1 fruit fly cellular context compared by ENCODE assay signal in the genomic region with DNA sequence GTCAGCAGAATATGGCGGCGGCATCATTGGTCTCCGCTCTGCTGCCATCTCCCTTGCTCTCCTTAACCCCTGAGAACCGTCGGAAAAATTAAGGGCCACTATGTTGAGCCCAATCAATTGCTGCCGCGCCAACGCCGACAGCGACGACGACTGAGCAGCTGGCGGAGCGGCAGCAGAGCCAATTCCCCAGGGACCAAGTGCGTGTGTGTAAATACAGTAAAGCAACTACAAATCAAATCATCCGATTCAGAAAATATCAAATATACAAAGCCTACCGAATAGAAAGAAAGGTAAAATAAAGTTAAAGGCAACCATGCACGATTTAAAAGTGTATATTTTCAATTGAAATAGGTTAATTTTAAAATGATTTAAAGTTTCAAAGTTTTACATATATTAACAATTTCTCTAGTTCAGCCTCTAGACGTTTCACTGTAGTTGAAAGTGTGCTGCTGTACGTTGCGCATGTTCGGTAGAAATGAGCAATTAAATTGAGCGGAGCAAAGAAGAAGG.
TF ChIP-seq lines count a peak whose summit lies in the region.

No protein-coding gene starts in this region.

TF ChIP-seq in whole organism, embryonic, 481 proteins besides CTCF, POLR2A, EP300 and RAD21 (continued from another document and continues in another):
- TF ChIP-seq gem (tag; optimal IDR thresholded peaks at IDR 0.05; lab: Kevin White, UChicago) (peak; percentile 79), CG8290 (GFP tag; optimal IDR thresholded peaks at IDR 0.05; lab: Kevin White, UChicago) (peak; percentile 38), CG8290 (tag; optimal IDR thresholded peaks at IDR 0.05; lab: Kevin White, UChicago) (no peak), br (optimal IDR thresholded peaks at IDR 0.05; lab: Kevin White, UChicago) (no peak), NfI (GFP tag; optimal IDR thresholded peaks at IDR 0.05; lab: Kevin White, UChicago) (peak; percentile 5), CG6254 (GFP tag; optimal IDR thresholded peaks at IDR 0.05; lab: Kevin White, UChicago) (peak; percentile 53), al (GFP tag; IDR thresholded peaks at IDR 0.05; lab: Robert Waterston, UW) (0 out of 2 replicates have a peak, but pooled peaks have one; percentile 38), Sox100B (GFP tag; optimal IDR thresholded peaks at IDR 0.05; lab: Kevin White, UChicago) (peak; percentile 61), YL-1 (GFP tag; optimal IDR thresholded peaks at IDR 0.05; lab: Kevin White, UChicago) (no peak), CG1024 (GFP tag; IDR thresholded peaks at IDR 0.05; lab: Robert Waterston, UW) (no peak), emc (GFP tag; optimal IDR thresholded peaks at IDR 0.05; lab: Kevin White, UChicago) (no peak), CG17829 (tag; optimal IDR thresholded peaks at IDR 0.05; lab: Kevin White, UChicago) (peak; percentile 44), CHES-1-like (GFP tag; optimal IDR thresholded peaks at IDR 0.05; lab: Kevin White, UChicago) (no peak), CG15269 (tag; optimal IDR thresholded peaks at IDR 0.05; lab: Kevin White, UChicago) (peak; percentile 46), CG15479 (GFP tag; optimal IDR thresholded peaks at IDR 0.05; lab: Kevin White, UChicago) (no peak), CG10366 (GFP tag; IDR thresholded peaks at IDR 0.05; lab: Robert Waterston, UW) (peak; percentile 15; the same call in 1 of the 2 replicates), CG3407 (GFP tag; optimal IDR thresholded peaks at IDR 0.05; lab: Kevin White, UChicago) (peak; percentile 5), Asciz (GFP tag; optimal IDR thresholded peaks at IDR 0.05; lab: Kevin White, UChicago) (no peak), Lhr (GFP tag; optimal IDR thresholded peaks at IDR 0.05; lab: Kevin White, UChicago) (no peak), Dref (GFP tag; IDR thresholded peaks at IDR 0.05; lab: Robert Waterston, UW) (no peak), nmo (GFP tag; optimal IDR thresholded peaks at IDR 0.05; lab: Kevin White, UChicago) (peak; percentile 60), CG8388 (GFP tag; optimal IDR thresholded peaks at IDR 0.05; lab: Kevin White, UChicago) (peak; percentile 52), slp2 (GFP tag; optimal IDR thresholded peaks at IDR 0.05; lab: Kevin White, UChicago) (peak; percentile 24), run (tag; optimal IDR thresholded peaks at IDR 0.05; lab: Kevin White, UChicago) (no peak), kah (GFP tag; optimal IDR thresholded peaks at IDR 0.05; lab: Kevin White, UChicago) (no peak), HLH3B (GFP tag; IDR thresholded peaks at IDR 0.05; lab: Robert Waterston, UW) (peak; percentile 64), odd (GFP tag; optimal IDR thresholded peaks at IDR 0.05; lab: Kevin White, UChicago) (no peak), tin (GFP tag; optimal IDR thresholded peaks at IDR 0.05; lab: Kevin White, UChicago) (peak; percentile 40), dan (GFP tag; IDR thresholded peaks at IDR 0.05; lab: Robert Waterston, UW) (0 out of 2 replicates have a peak, but pooled peaks have one; percentile 15), ac (GFP tag; optimal IDR thresholded peaks at IDR 0.05; lab: Kevin White, UChicago) (no peak), unc-4 (GFP tag; IDR thresholded peaks at IDR 0.05; lab: Robert Waterston, UW; ENCODE audit: partially characterized antibody) (no peak), CG6813 (GFP tag; optimal IDR thresholded peaks at IDR 0.05; lab: Kevin White, UChicago) (peak; percentile 39), rib (GFP tag; IDR thresholded peaks at IDR 0.05; lab: Robert Waterston, UW) (no peak), ssp (GFP tag; IDR thresholded peaks at IDR 0.05; lab: Robert Waterston, UW) (0 out of 2 replicates have a peak, but pooled peaks have one; percentile 30), caup (GFP tag; optimal IDR thresholded peaks at IDR 0.05; lab: Kevin White, UChicago; ENCODE audit: severe bottlenecking) (peak; percentile 15), vnd (GFP tag; IDR thresholded peaks at IDR 0.05; lab: Robert Waterston, UW; ENCODE audit: partially characterized antibody) (no peak), lmd (GFP tag; IDR thresholded peaks at IDR 0.05; lab: Robert Waterston, UW) (peak; percentile 42; the same call in 1 of the 2 replicates), CG10543 (GFP tag; optimal IDR thresholded peaks at IDR 0.05; lab: Kevin White, UChicago) (peak; percentile 43), CG2678 (tag; optimal IDR thresholded peaks at IDR 0.05; lab: Kevin White, UChicago) (peak; percentile 81), Ptx1 (GFP tag; IDR thresholded peaks at IDR 0.05; lab: Robert Waterston, UW) (peak; percentile 31; the same call in 1 of the 2 replicates), CG31365 (tag; optimal IDR thresholded peaks at IDR 0.05; lab: Kevin White, UChicago) (no peak), CG7963 (GFP tag; IDR thresholded peaks at IDR 0.05; lab: Robert Waterston, UW; ENCODE audit: partially characterized antibody) (no peak), peb (GFP tag; IDR thresholded peaks at IDR 0.05; lab: Robert Waterston, UW) (peak; percentile 38; the same call in 1 of the 2 replicates), Nf-YB (GFP tag; optimal IDR thresholded peaks at IDR 0.05; lab: Kevin White, UChicago) (peak; percentile 95), CG4424 (GFP tag; optimal IDR thresholded peaks at IDR 0.05; lab: Kevin White, UChicago) (peak; percentile 4), hb (GFP tag; IDR thresholded peaks at IDR 0.05; lab: Robert Waterston, UW; ENCODE audit: partially characterized antibody) (no peak), B-H2 (GFP tag; optimal IDR thresholded peaks at IDR 0.05; lab: Kevin White, UChicago) (peak; percentile 1), CG14050 (GFP tag; IDR thresholded peaks at IDR 0.05; lab: Robert Waterston, UW) (peak; percentile 39; the same call in 1 of the 3 replicates), CG12299 (tag; optimal IDR thresholded peaks at IDR 0.05; lab: Kevin White, UChicago) (no peak), CG15011 (GFP tag; optimal IDR thresholded peaks at IDR 0.05; lab: Kevin White, UChicago) (peak; percentile 48), bbx (GFP tag; IDR thresholded peaks at IDR 0.05; lab: Robert Waterston, UW; ENCODE audit: partially characterized antibody) (no peak), pita (GFP tag; optimal IDR thresholded peaks at IDR 0.05; lab: Kevin White, UChicago) (no peak), sens (GFP tag; lab: Kevin White, UChicago) (peak; percentile 92), CG31388 (GFP tag; optimal IDR thresholded peaks at IDR 0.05; lab: Kevin White, UChicago) (peak; percentile 5), CG31224 (GFP tag; IDR thresholded peaks at IDR 0.05; lab: Robert Waterston, UW) (no peak), CG9876 (GFP tag; optimal IDR thresholded peaks at IDR 0.05; lab: Kevin White, UChicago) (peak; percentile 22), Dek (tag; optimal IDR thresholded peaks at IDR 0.05; lab: Kevin White, UChicago) (peak; percentile 47), Atf6 (GFP tag; IDR thresholded peaks at IDR 0.05; lab: Robert Waterston, UW) (peak; percentile 45; the same call in 1 of the 2 replicates), slbo (GFP tag; IDR thresholded peaks at IDR 0.05; lab: Robert Waterston, UW) (peak; percentile 32), chif (GFP tag; optimal IDR thresholded peaks at IDR 0.05; lab: Kevin White, UChicago) (peak; percentile 39 to 48), Nf-YC (tag; optimal IDR thresholded peaks at IDR 0.05; lab: Kevin White, UChicago) (peak; percentile 95), NC2α (GFP tag; optimal IDR thresholded peaks at IDR 0.05; lab: Kevin White, UChicago) (no peak), BtbVII (GFP tag; optimal IDR thresholded peaks at IDR 0.05; lab: Kevin White, UChicago) (peak; percentile 50), grau (tag; optimal IDR thresholded peaks at IDR 0.05; lab: Kevin White, UChicago) (peak; percentile 96), CG12391 (tag; optimal IDR thresholded peaks at IDR 0.05; lab: Kevin White, UChicago) (peak; percentile 64), CG10959 (GFP tag; IDR thresholded peaks at IDR 0.05; lab: Robert Waterston, UW) (no peak), CG9817 (tag; optimal IDR thresholded peaks at IDR 0.05; lab: Kevin White, UChicago) (peak; percentile 56), ind (GFP tag; optimal IDR thresholded peaks at IDR 0.05; lab: Kevin White, UChicago) (peak; percentile 41), jigr1 (GFP tag; IDR thresholded peaks at IDR 0.05; lab: Robert Waterston, UW) (no peak), vvl (GFP tag; IDR thresholded peaks at IDR 0.05; lab: Robert Waterston, UW) (peak; percentile 75), tap (tag; optimal IDR thresholded peaks at IDR 0.05; lab: Kevin White, UChicago) (peak; percentile 45), Dip3 (GFP tag; optimal IDR thresholded peaks at IDR 0.05; lab: Kevin White, UChicago) (peak; percentile 4), gsb-n (tag; optimal IDR thresholded peaks at IDR 0.05; lab: Kevin White, UChicago) (peak; percentile 21), hbn (GFP tag; IDR thresholded peaks at IDR 0.05; lab: Robert Waterston, UW; ENCODE audit: partially characterized antibody) (no peak), nau (GFP tag; optimal IDR thresholded peaks at IDR 0.05; lab: Kevin White, UChicago) (peak; percentile 38), CG4707 (GFP tag; optimal IDR thresholded peaks at IDR 0.05; lab: Kevin White, UChicago) (no peak), CG1529 (GFP tag; optimal IDR thresholded peaks at IDR 0.05; lab: Kevin White, UChicago) (peak; percentile 18), CG33213 (GFP tag; optimal IDR thresholded peaks at IDR 0.05; lab: Kevin White, UChicago) (peak; percentile 2), tgo (GFP tag; IDR thresholded peaks at IDR 0.05; lab: Robert Waterston, UW) (peak; percentile 61), Hr3 (GFP tag; optimal IDR thresholded peaks at IDR 0.05; lab: Kevin White, UChicago) (peak; percentile 2), Spps (tag; optimal IDR thresholded peaks at IDR 0.05; lab: Kevin White, UChicago) (peak; percentile 18), CG12659 (GFP tag; optimal IDR thresholded peaks at IDR 0.05; lab: Kevin White, UChicago) (peak; percentile 21), sr (GFP tag; IDR thresholded peaks at IDR 0.05; lab: Robert Waterston, UW) (no peak), lilli (GFP tag; optimal IDR thresholded peaks at IDR 0.05; lab: Kevin White, UChicago) (peak; percentile 54), row (GFP tag; IDR thresholded peaks at IDR 0.05; lab: Robert Waterston, UW) (peak; percentile 76), Ets97D (GFP tag; optimal IDR thresholded peaks at IDR 0.05; lab: Kevin White, UChicago) (peak; percentile 12), Hmr (GFP tag; optimal IDR thresholded peaks at IDR 0.05; lab: Kevin White, UChicago) (peak; percentile 74), Hmx (GFP tag; optimal IDR thresholded peaks at IDR 0.05; lab: Kevin White, UChicago) (no peak), D (optimal IDR thresholded peaks at IDR 0.05; lab: Kevin White, UChicago) (no peak), D (GFP tag; optimal IDR thresholded peaks at IDR 0.05; lab: Kevin White, UChicago) (peak; percentile 57), CG30403 (GFP tag; optimal IDR thresholded peaks at IDR 0.05; lab: Kevin White, UChicago) (peak; percentile 74), CG5245 (GFP tag; optimal IDR thresholded peaks at IDR 0.05; lab: Kevin White, UChicago) (peak; percentile 17), Max (GFP tag; optimal IDR thresholded peaks at IDR 0.05; lab: Kevin White, UChicago) (peak; percentile 38), CG15696 (tag; optimal IDR thresholded peaks at IDR 0.05; lab: Kevin White, UChicago) (peak; percentile 71), HHEX (GFP tag; optimal IDR thresholded peaks at IDR 0.05; lab: Kevin White, UChicago) (peak; percentile 54), pnt (GFP tag; optimal IDR thresholded peaks at IDR 0.05; lab: Kevin White, UChicago) (peak; percentile 1), hkb (optimal IDR thresholded peaks at IDR 0.05; lab: Kevin White, UChicago) (no peak), hkb (GFP tag; IDR thresholded peaks at IDR 0.05; lab: Robert Waterston, UW) (peak; percentile 37; the same call in 1 of the 2 replicates), Myb (GFP tag; optimal IDR thresholded peaks at IDR 0.05; lab: Kevin White, UChicago) (no peak), CG4360 (GFP tag; IDR thresholded peaks at IDR 0.05; lab: Robert Waterston, UW) (peak; percentile 21; the same call in 1 of the 2 replicates), Sry-β (GFP tag; optimal IDR thresholded peaks at IDR 0.05; lab: Kevin White, UChicago) (peak; percentile 7), Trl (optimal IDR thresholded peaks at IDR 0.05; lab: Kevin White, UChicago) (no peak), Trl (GFP tag; optimal IDR thresholded peaks at IDR 0.05; lab: Kevin White, UChicago) (peak; percentile 15), Camta (GFP tag; optimal IDR thresholded peaks at IDR 0.05; lab: Kevin White, UChicago) (peak; percentile 41), insv (GFP tag; optimal IDR thresholded peaks at IDR 0.05; lab: Kevin White, UChicago) (no peak), gro (GFP tag; optimal IDR thresholded peaks at IDR 0.05; lab: Kevin White, UChicago) (peak; percentile 25), tio (GFP tag; optimal IDR thresholded peaks at IDR 0.05; lab: Kevin White, UChicago) (peak; percentile 3), CG10267 (tag; optimal IDR thresholded peaks at IDR 0.05; lab: Kevin White, UChicago) (peak; percentile 64), Vsx1 (GFP tag; optimal IDR thresholded peaks at IDR 0.05; lab: Kevin White, UChicago) (peak; percentile 6), p53 (GFP tag; optimal IDR thresholded peaks at IDR 0.05; lab: Kevin White, UChicago) (no peak), psq (GFP tag; optimal IDR thresholded peaks at IDR 0.05; lab: Kevin White, UChicago) (no peak), CG8478 (optimal IDR thresholded peaks at IDR 0.05; lab: Kevin White, UChicago) (no peak), pfk (GFP tag; optimal IDR thresholded peaks at IDR 0.05; lab: Kevin White, UChicago) (no peak), CG7987 (GFP tag; optimal IDR thresholded peaks at IDR 0.05; lab: Kevin White, UChicago) (peak; percentile 10), ci (GFP tag; IDR thresholded peaks at IDR 0.05; lab: Robert Waterston, UW) (no peak), Aef1 (GFP tag; IDR thresholded peaks at IDR 0.05; lab: Robert Waterston, UW) (peak; percentile 38), ATbp (GFP tag; optimal IDR thresholded peaks at IDR 0.05; lab: Kevin White, UChicago) (peak; percentile 54), Six4 (GFP tag; optimal IDR thresholded peaks at IDR 0.05; lab: Kevin White, UChicago) (peak; percentile 7), CG7928 (GFP tag; optimal IDR thresholded peaks at IDR 0.05; lab: Kevin White, UChicago) (no peak), PHDP (tag; optimal IDR thresholded peaks at IDR 0.05; lab: Kevin White, UChicago) (peak; percentile 41), Jarid2 (GFP tag; optimal IDR thresholded peaks at IDR 0.05; lab: Kevin White, UChicago) (peak; percentile 26), Blimp-1 (GFP tag; optimal IDR thresholded peaks at IDR 0.05; lab: Kevin White, UChicago) (peak; percentile 60), CG12769 (tag; optimal IDR thresholded peaks at IDR 0.05; lab: Kevin White, UChicago) (peak; percentile 54), CG11085 (GFP tag; IDR thresholded peaks at IDR 0.05; lab: Robert Waterston, UW) (0 out of 2 replicates have a peak, but pooled peaks have one; percentile 23), mam (GFP tag; optimal IDR thresholded peaks at IDR 0.05; lab: Kevin White, UChicago) (peak; percentile 64)
